Fruit fly (Drosophila melanogaster) whole organism, embryonic: ENCODE measurements around the gene DAAM.

Experiments used
- ATbp ChIP-seq: fragments of 200-800 bp; sonication (Bioruptor generic); optimal IDR thresholded peaks from 2 replicates; lab custom pipeline; 2017; ENCODE audit warnings: missing biosample characterization, mild to moderate bottlenecking, missing genetic modification characterization, missing genetic modification reagents
- CG10147 ChIP-seq: fragments of 200-800 bp; sonication (Bioruptor generic); optimal IDR thresholded peaks from 2 replicates; lab custom pipeline; 2019; ENCODE audit warnings: missing biosample characterization, mild to moderate bottlenecking, missing genetic modification characterization, moderate library complexity
- CG10274 ChIP-seq: fragments of 200-800 bp; sonication (Bioruptor generic); optimal IDR thresholded peaks from 3 replicates; lab custom pipeline; 2017; ENCODE audit warnings: missing biosample characterization, mild to moderate bottlenecking, missing genetic modification characterization
- CG11723 ChIP-seq: fragments of 200-800 bp; sonication (Bioruptor generic); optimal IDR thresholded peaks from 2 replicates; lab custom pipeline; 2017; ENCODE audit warnings: missing biosample characterization, mild to moderate bottlenecking, missing genetic modification characterization
- CG1233 ChIP-seq: fragments of 200-800 bp; sonication (Bioruptor generic); optimal IDR thresholded peaks from 4 replicates; lab custom pipeline; 2018; ENCODE audit warnings: missing biosample characterization, mild to moderate bottlenecking, missing genetic modification characterization
- CG13296 ChIP-seq: fragments of 200-800 bp; sonication (Bioruptor generic); optimal IDR thresholded peaks from 3 replicates; lab custom pipeline; 2018; ENCODE audit warnings: missing biosample characterization, mild to moderate bottlenecking, missing genetic modification characterization
- CG14050 ChIP-seq: fragments of 200-800 bp; sonication (Bioruptor generic); IDR thresholded peaks from 3 replicates; pipeline ENCODE4 v1.3.6; 2022; ENCODE audit warnings: missing biosample characterization, missing genetic modification characterization
- CG1647 ChIP-seq: fragments of 200-800 bp; sonication (Bioruptor generic); optimal IDR thresholded peaks from 3 replicates; lab custom pipeline; 2016; ENCODE audit warnings: missing biosample characterization, missing genetic modification characterization
- CG17361 ChIP-seq: fragments of 200-800 bp; sonication (Bioruptor generic); IDR thresholded peaks from 3 replicates; pipeline ENCODE4 v1.3.6; 2022; ENCODE audit warnings: missing biosample characterization, missing genetic modification characterization
- CG32532 ChIP-seq: fragments of 200-800 bp; sonication (Bioruptor generic); IDR thresholded peaks from 2 replicates; pipeline ENCODE4 v1.3.6; 2022; ENCODE audit warnings: missing biosample characterization, missing genetic modification characterization
- CG5245 ChIP-seq: fragments of 200-800 bp; sonication (Bioruptor generic); optimal IDR thresholded peaks from 3 replicates; lab custom pipeline; 2016; ENCODE audit warnings: missing biosample characterization, missing genetic modification characterization
- CG6683 ChIP-seq: fragments of 200-800 bp; sonication (Bioruptor generic); optimal IDR thresholded peaks from 2 replicates; lab custom pipeline; 2017; ENCODE audit warnings: missing biosample characterization, mild to moderate bottlenecking, missing genetic modification characterization, missing genetic modification reagents
- CG6791 ChIP-seq: fragments of 200-800 bp; sonication (Bioruptor generic); IDR thresholded peaks from 3 replicates; pipeline ENCODE4 v1.3.6; 2022; ENCODE audit warnings: missing biosample characterization, missing genetic modification characterization; ENCODE audit not compliant: partially characterized antibody
- CG7357 ChIP-seq: fragments of 200-800 bp; sonication (Bioruptor generic); IDR thresholded peaks from 3 replicates; pipeline ENCODE4 v1.3.6; 2022; ENCODE audit warnings: missing biosample characterization, missing genetic modification characterization
- CG7556 ChIP-seq: fragments of 200-800 bp; sonication (Bioruptor generic); optimal IDR thresholded peaks from 2 replicates; lab custom pipeline; 2017; ENCODE audit warnings: missing biosample characterization, mild to moderate bottlenecking, missing genetic modification characterization
- CG7745 ChIP-seq: fragments of 200-800 bp; sonication (Bioruptor generic); optimal IDR thresholded peaks from 2 replicates; lab custom pipeline; 2018; ENCODE audit warnings: missing biosample characterization, mild to moderate bottlenecking, missing genetic modification characterization, moderate library complexity
- CG8388 ChIP-seq: fragments of 200-800 bp; sonication (Bioruptor generic); optimal IDR thresholded peaks from 2 replicates; lab custom pipeline; 2019; ENCODE audit warnings: missing biosample characterization, mild to moderate bottlenecking, missing genetic modification characterization, moderate library complexity
- CG9817 ChIP-seq: fragments of 200-800 bp; sonication (Bioruptor generic); optimal IDR thresholded peaks from 2 replicates; lab custom pipeline; 2018; ENCODE audit warnings: missing biosample characterization, mild to moderate bottlenecking, missing genetic modification characterization, moderate library complexity
- CTCF ChIP-seq: fragments of 200-800 bp; sonication (Bioruptor generic); optimal IDR thresholded peaks from 2 replicates; lab custom pipeline; 2017; ENCODE audit warnings: missing biosample characterization, mild to moderate bottlenecking, missing genetic modification characterization, moderate library complexity
- D ChIP-seq, 2 experiments: fragments of 200-800 bp in 1 of 2; fragments of >200 bp in 1 of 2; sonication (Bioruptor generic) in 1 of 2; optimal IDR thresholded peaks; 2 replicates in 1 of 2; 3 replicates in 1 of 2; lab custom pipeline; 2017; ENCODE audit warnings: mild to moderate bottlenecking in 1 of 2, missing biosample characterization in 1 of 2, missing genetic modification characterization in 1 of 2, missing genetic modification reagents in 1 of 2
- Dip3 ChIP-seq: fragments of 200-800 bp; sonication (Bioruptor generic); optimal IDR thresholded peaks from 3 replicates; lab custom pipeline; 2016; ENCODE audit warnings: missing biosample characterization, missing genetic modification characterization
- Dref ChIP-seq: fragments of 200-800 bp; sonication (Bioruptor generic); IDR thresholded peaks from 2 replicates; pipeline ENCODE4 v1.3.6; 2022; ENCODE audit warnings: missing biosample characterization, missing genetic modification characterization
- Ets65A ChIP-seq: fragments of 200-800 bp; sonication (Bioruptor generic); peaks from one replicate; lab custom pipeline; 2016; ENCODE audit warnings: missing biosample characterization, missing genetic modification characterization
- Hr78 ChIP-seq, 2 experiments: fragments of 200-800 bp in 1 of 2; fragments of >200 bp in 1 of 2; sonication (Bioruptor generic) in 1 of 2; optimal IDR thresholded peaks; 2 replicates each; lab custom pipeline; 2017 to 2019; ENCODE audit warnings: missing biosample characterization in 2 of 2, missing genetic modification characterization in 2 of 2, mild to moderate bottlenecking in 1 of 2, moderate library complexity in 1 of 2
- MESR4 ChIP-seq: fragments of 200-800 bp; sonication (Bioruptor generic); optimal IDR thresholded peaks from 2 replicates; lab custom pipeline; 2018; ENCODE audit warnings: missing biosample characterization, mild to moderate bottlenecking, missing genetic modification characterization, moderate library complexity
- Meics ChIP-seq: fragments of 200-800 bp; sonication (Bioruptor generic); optimal IDR thresholded peaks from 2 replicates; lab custom pipeline; 2017; ENCODE audit warnings: missing biosample characterization, mild to moderate bottlenecking, missing genetic modification characterization
- NK7.1 ChIP-seq: fragments of 200-800 bp; sonication (Bioruptor generic); optimal IDR thresholded peaks from 3 replicates; lab custom pipeline; 2016; ENCODE audit warnings: missing biosample characterization, missing genetic modification characterization
- Scr ChIP-seq: fragments of 200-800 bp; sonication (Bioruptor generic); IDR thresholded peaks from 2 replicates; pipeline ENCODE4 v1.3.6; 2022; ENCODE audit warnings: missing biosample characterization, missing genetic modification characterization; ENCODE audit not compliant: partially characterized antibody
- Six4 ChIP-seq: fragments of 200-800 bp; sonication (Bioruptor generic); optimal IDR thresholded peaks from 2 replicates; lab custom pipeline; 2016; ENCODE audit warnings: missing biosample characterization, missing genetic modification characterization
- Sry-β ChIP-seq: fragments of 200-800 bp; sonication (Bioruptor generic); optimal IDR thresholded peaks from 2 replicates; lab custom pipeline; 2018; ENCODE audit warnings: missing biosample characterization, mild to moderate bottlenecking, missing genetic modification characterization, moderate library complexity
- bab2 ChIP-seq: fragments of 200-800 bp; sonication (Bioruptor generic); optimal IDR thresholded peaks from 2 replicates; lab custom pipeline; 2016; ENCODE audit warnings: missing biosample characterization, missing genetic modification characterization
- esg ChIP-seq: fragments of 200-800 bp; sonication (Bioruptor generic); conservative IDR thresholded peaks from 2 replicates; pipeline ENCODE4 v1.3.6; 2022; ENCODE audit warnings: missing biosample characterization, missing genetic modification characterization
- fru ChIP-seq: fragments of >200 bp; optimal IDR thresholded peaks from 2 replicates; lab custom pipeline; 2017
- ftz-f1 ChIP-seq: fragments of 200-800 bp; sonication (Bioruptor generic); optimal IDR thresholded peaks from 2 replicates; lab custom pipeline; 2016; ENCODE audit warnings: missing biosample characterization, missing genetic modification characterization
- gfzf ChIP-seq: fragments of 200-800 bp; sonication (Bioruptor generic); optimal IDR thresholded peaks from 2 replicates; lab custom pipeline; 2016; ENCODE audit warnings: missing biosample characterization, mild to moderate bottlenecking, missing genetic modification characterization, moderate library complexity
- hbn ChIP-seq: fragments of 200-800 bp; sonication (Bioruptor generic); IDR thresholded peaks from 2 replicates; pipeline ENCODE4 v1.3.6; 2022; ENCODE audit warnings: missing biosample characterization, missing genetic modification characterization; ENCODE audit not compliant: partially characterized antibody
- her ChIP-seq: fragments of 200-800 bp; sonication (Bioruptor generic); optimal IDR thresholded peaks from 2 replicates; lab custom pipeline; 2016; ENCODE audit warnings: missing biosample characterization, missing genetic modification characterization
- jigr1 ChIP-seq: fragments of 200-800 bp; sonication (Bioruptor generic); IDR thresholded peaks from 3 replicates; pipeline ENCODE4 v1.3.6; 2022; ENCODE audit warnings: missing biosample characterization, missing genetic modification characterization
- lola ChIP-seq, 3 experiments: fragments of >200 bp in 2 of 3; fragments of 200-800 bp in 1 of 3; sonication (Bioruptor generic) in 1 of 3; optimal IDR thresholded peaks; 2 replicates each; lab custom pipeline; 2017 to 2019; ENCODE audit warnings: missing biosample characterization in 3 of 3, missing genetic modification characterization in 3 of 3, mild to moderate bottlenecking in 1 of 3, moderate library complexity in 1 of 3
- luna ChIP-seq: fragments of 200-800 bp; sonication (Bioruptor generic); optimal IDR thresholded peaks from 2 replicates; lab custom pipeline; 2016; ENCODE audit warnings: missing biosample characterization, missing genetic modification characterization
- nerfin-1 ChIP-seq: fragments of 200-800 bp; sonication (Bioruptor generic); optimal IDR thresholded peaks from 3 replicates; lab custom pipeline; 2019; ENCODE audit warnings: missing biosample characterization, mild to moderate bottlenecking, missing genetic modification characterization, moderate library complexity
- pho ChIP-seq: fragments of 200-800 bp; sonication (Bioruptor generic); optimal IDR thresholded peaks from 2 replicates; lab custom pipeline; 2016; ENCODE audit warnings: missing biosample characterization, missing genetic modification characterization
- pnt ChIP-seq: fragments of 200-800 bp; sonication (Bioruptor generic); optimal IDR thresholded peaks from 3 replicates; lab custom pipeline; 2016; ENCODE audit warnings: missing biosample characterization, missing genetic modification characterization
- salm ChIP-seq: fragments of 200-800 bp; sonication (Bioruptor generic); optimal IDR thresholded peaks from 2 replicates; lab custom pipeline; 2018; ENCODE audit warnings: missing biosample characterization, mild to moderate bottlenecking, missing genetic modification characterization
- slou ChIP-seq: fragments of 200-800 bp; sonication (Bioruptor generic); optimal IDR thresholded peaks from 3 replicates; lab custom pipeline; 2016; ENCODE audit warnings: missing biosample characterization, missing genetic modification characterization
- sna ChIP-seq: fragments of 200-800 bp; sonication (Bioruptor generic); IDR thresholded peaks from 2 replicates; pipeline ENCODE4 v1.3.6; 2022; ENCODE audit warnings: missing biosample characterization, missing genetic modification characterization; ENCODE audit not compliant: partially characterized antibody
- ttk ChIP-seq: fragments of 200-800 bp; sonication (Bioruptor generic); IDR thresholded peaks from 2 replicates; pipeline ENCODE4 v2.1.2; 2022; ENCODE audit warnings: missing biosample characterization, missing genetic modification characterization
- unpg ChIP-seq: fragments of 200-800 bp; sonication (Bioruptor generic); optimal IDR thresholded peaks from 3 replicates; lab custom pipeline; 2018; ENCODE audit warnings: missing biosample characterization, mild to moderate bottlenecking, missing genetic modification characterization, moderate library complexity
- wek ChIP-seq: fragments of 200-800 bp; sonication (Bioruptor generic); optimal IDR thresholded peaks from 3 replicates; lab custom pipeline; 2018; ENCODE audit warnings: missing biosample characterization, mild to moderate bottlenecking, missing genetic modification characterization, moderate library complexity
- yki ChIP-seq: fragments of >200 bp; optimal IDR thresholded peaks from 3 replicates; lab custom pipeline; 2018

DAAM gene

DNA sequence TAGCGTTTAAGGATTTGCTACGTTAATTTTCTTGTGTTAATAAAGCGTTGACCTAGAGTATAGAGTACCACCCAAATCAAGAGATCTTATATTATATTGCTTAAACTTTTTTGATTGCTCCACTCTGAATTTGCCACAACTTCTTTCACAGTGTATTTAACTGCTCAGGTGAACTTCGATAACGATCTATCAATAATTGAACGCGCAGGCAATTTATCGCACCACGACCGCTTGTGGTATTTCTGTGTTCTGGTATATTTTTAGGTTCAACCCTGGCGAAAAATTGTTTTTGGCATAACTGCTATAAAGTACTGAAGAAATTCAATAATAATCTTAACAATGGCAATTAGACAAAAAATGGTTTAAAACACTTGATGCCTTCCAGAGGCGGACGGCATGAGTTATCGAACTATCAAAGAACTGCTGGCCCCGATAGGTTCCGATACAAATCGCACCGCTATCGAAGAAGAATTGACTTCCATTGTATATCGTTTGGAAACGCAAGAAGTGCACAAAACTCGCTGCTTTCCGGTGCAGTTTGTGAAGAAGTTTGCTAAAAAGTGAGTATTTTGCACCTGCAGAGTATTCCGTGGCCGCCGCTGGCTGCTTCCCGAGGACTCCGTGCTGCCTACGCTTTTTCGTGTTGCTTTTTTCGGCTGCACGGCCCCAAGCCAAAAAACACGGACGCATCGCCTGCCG, 48.1 kb upstream of the DAAM start, which contains the start of gene ssx (continued):
- TF ChIP-seq sna, result peak; percentile 92
- no peak for TF ChIP-seq CG10274 (GFP tag; lab: Kevin White, UChicago)
- TF ChIP-seq CG8388 (GFP tag; lab: Kevin White, UChicago), result peak; percentile 30
- peak; percentile 50 for TF ChIP-seq gfzf (GFP tag; lab: Kevin White, UChicago)
- 0 out of 3 replicates have a peak, but pooled peaks have one; percentile 16 for TF ChIP-seq CG17361 (GFP tag; lab: Robert Waterston, UW)
- TF ChIP-seq Sry-β (GFP tag; lab: Kevin White, UChicago), result no peak
- peak; percentile 1 for TF ChIP-seq CG11723
- TF ChIP-seq Meics (GFP tag; lab: Kevin White, UChicago), result no peak
- no peak for TF ChIP-seq CG5245 (GFP tag; lab: Kevin White, UChicago)
- peak; percentile 29 for TF ChIP-seq ATbp (GFP tag; lab: Kevin White, UChicago)
- no peak for TF ChIP-seq CG7745 (tag; lab: Kevin White, UChicago)
- no peak for TF ChIP-seq D (optimal IDR thresholded peaks at IDR 0.05; lab: Kevin White, UChicago)
- TF ChIP-seq D (GFP tag; optimal IDR thresholded peaks at IDR 0.05; lab: Kevin White, UChicago), result no peak
- TF ChIP-seq CG14050 (GFP tag; lab: Robert Waterston, UW), result no peak
- peak in 1 of 3 experiments; percentile 11 for TF ChIP-seq lola (GFP tag; optimal IDR thresholded peaks at IDR 0.05; lab: Kevin White, UChicago)
- TF ChIP-seq ttk (GFP tag; lab: Robert Waterston, UW), result peak; percentile 30; the same call in 1 of the 2 replicates
- TF ChIP-seq slou (GFP tag; lab: Kevin White, UChicago), result no peak
- no peak for TF ChIP-seq CG1233 (GFP tag; lab: Kevin White, UChicago)
- peak; percentile 14 for TF ChIP-seq bab2
- TF ChIP-seq yki (lab: Kevin White, UChicago), result no peak
- peak; percentile 77 for TF ChIP-seq hbn (GFP tag; lab: Robert Waterston, UW)
- peak; percentile 13 for TF ChIP-seq CG1647 (GFP tag; lab: Kevin White, UChicago)
- no peak for TF ChIP-seq nerfin-1 (tag; lab: Kevin White, UChicago)
- no peak for TF ChIP-seq CG7556 (GFP tag; lab: Kevin White, UChicago)
- TF ChIP-seq MESR4, result peak; percentile 84
- TF ChIP-seq CG7357 (GFP tag; lab: Robert Waterston, UW), result no peak
- TF ChIP-seq Six4, result no peak
- TF ChIP-seq Ets65A (GFP tag; lab: Kevin White, UChicago), result no peak
- peak; percentile 56 for TF ChIP-seq unpg (GFP tag; lab: Kevin White, UChicago)
- no peak for TF ChIP-seq salm
- TF ChIP-seq wek, result no peak
- peak; percentile 85 for TF ChIP-seq CG6791 (GFP tag; lab: Robert Waterston, UW)
- TF ChIP-seq her (GFP tag; lab: Kevin White, UChicago), result no peak
- TF ChIP-seq Hr78 (GFP tag; optimal IDR thresholded peaks at IDR 0.05; lab: Kevin White, UChicago), result no peak
- TF ChIP-seq CG13296, result no peak
- no peak for TF ChIP-seq CG6683
- TF ChIP-seq CG32532 (GFP tag; lab: Robert Waterston, UW), result peak; percentile 56; the same call in 1 of the 2 replicates
- peak; percentile 20 for TF ChIP-seq CG9817 (tag; lab: Kevin White, UChicago)
- no peak for TF ChIP-seq CTCF
- no peak for TF ChIP-seq esg
- TF ChIP-seq luna (GFP tag; lab: Kevin White, UChicago), result peak; percentile 13
- TF ChIP-seq Scr (GFP tag; lab: Robert Waterston, UW), result peak; percentile 86
- peak; percentile 78 for TF ChIP-seq Dref
- TF ChIP-seq pnt, result peak; percentile 32
- no peak for TF ChIP-seq CG10147
- TF ChIP-seq jigr1, result no peak
- TF ChIP-seq Dip3, result peak; percentile 49
- no peak for TF ChIP-seq ftz-f1 (GFP tag; lab: Kevin White, UChicago)
- TF ChIP-seq NK7.1 (GFP tag; lab: Kevin White, UChicago), result no peak
- peak; percentile 43 for TF ChIP-seq pho (GFP tag; lab: Kevin White, UChicago)
- TF ChIP-seq fru (lab: Kevin White, UChicago), result no peak
